Worm (Caenorhabditis elegans): ENCODE results near the gene R02D5.9.

Gene R02D5.9

ce11 chrV:14510746-14511145 lies at the start of gene R02D5.9 (continued):
- TF ChIP-seq Y116A8C.19 (tag; optimal IDR thresholded peaks at IDR 0.05; ENCODE audit: borderline replicate concordance), result no peak
- peak; percentile 50 for TF ChIP-seq nhr-20 (tag; optimal IDR thresholded peaks at IDR 0.05)
- no peak for TF ChIP-seq pqm-1 (tag; optimal IDR thresholded peaks at IDR 0.05)
- TF ChIP-seq fkh-4 (tag; optimal IDR thresholded peaks at IDR 0.05; ENCODE audit: borderline replicate concordance), result no peak
- TF ChIP-seq dsc-1 (tag; optimal IDR thresholded peaks at IDR 0.05), result no peak
- TF ChIP-seq aly-2 (tag; optimal IDR thresholded peaks at IDR 0.05), result no peak
- TF ChIP-seq ama-1 (optimal IDR thresholded peaks at IDR 0.05), result no peak
- TF ChIP-seq dpl-1 (GFP tag; optimal IDR thresholded peaks at IDR 0.05), result no peak
- TF ChIP-seq lin-35 (GFP tag; optimal IDR thresholded peaks at IDR 0.05), result peak in 1 of 2 experiments; percentile 70
- TF ChIP-seq nhr-12 (tag; optimal IDR thresholded peaks at IDR 0.05), result no peak
- TF ChIP-seq fkh-8 (tag; optimal IDR thresholded peaks at IDR 0.05), result no peak
- no peak for TF ChIP-seq nhr-76 (tag; optimal IDR thresholded peaks at IDR 0.05)
- no peak for TF ChIP-seq rnt-1 (tag; optimal IDR thresholded peaks at IDR 0.05)
- TF ChIP-seq irx-1 (tag; optimal IDR thresholded peaks at IDR 0.05), result no peak
- no peak for TF ChIP-seq sptf-1 (tag; optimal IDR thresholded peaks at IDR 0.05)
- no peak for TF ChIP-seq mef-2 (tag; optimal IDR thresholded peaks at IDR 0.05)
- TF ChIP-seq mab-9 (GFP tag; IDR thresholded peaks at IDR 0.05), result no peak
- peak; percentile 87 for TF ChIP-seq lin-14 (GFP tag; optimal IDR thresholded peaks at IDR 0.05)
- no peak for TF ChIP-seq jun-1 (tag; optimal IDR thresholded peaks at IDR 0.05)
- TF ChIP-seq ceh-88 (GFP tag; IDR thresholded peaks at IDR 0.05), result no peak
- TF ChIP-seq nhr-90 (tag; optimal IDR thresholded peaks at IDR 0.05; ENCODE audit: poor library complexity), result no peak
- TF ChIP-seq ceh-90 (tag; optimal IDR thresholded peaks at IDR 0.05), result no peak
- peak; percentile 51 for TF ChIP-seq snu-23 (GFP tag; optimal IDR thresholded peaks at IDR 0.05)
- TF ChIP-seq mdl-1 (tag; optimal IDR thresholded peaks at IDR 0.05), result peak in 1 of 2 experiments; percentile 94
- TF ChIP-seq lin-39 (tag; optimal IDR thresholded peaks at IDR 0.05), result no peak
- TF ChIP-seq ceh-8 (GFP tag; optimal IDR thresholded peaks at IDR 0.05), result no peak
- TF ChIP-seq vab-15 (tag; optimal IDR thresholded peaks at IDR 0.05), result no peak
- TF ChIP-seq nhr-84 (tag; optimal IDR thresholded peaks at IDR 0.05), result no peak
- TF ChIP-seq lin-15B (tag; optimal IDR thresholded peaks at IDR 0.05), result no peak
- TF ChIP-seq elt-3 (tag; optimal IDR thresholded peaks at IDR 0.05), result peak in 4 of 6 experiments; percentile 12 to 87 (median 22)
- TF ChIP-seq sox-4 (tag; optimal IDR thresholded peaks at IDR 0.05), result no peak

DNA sequence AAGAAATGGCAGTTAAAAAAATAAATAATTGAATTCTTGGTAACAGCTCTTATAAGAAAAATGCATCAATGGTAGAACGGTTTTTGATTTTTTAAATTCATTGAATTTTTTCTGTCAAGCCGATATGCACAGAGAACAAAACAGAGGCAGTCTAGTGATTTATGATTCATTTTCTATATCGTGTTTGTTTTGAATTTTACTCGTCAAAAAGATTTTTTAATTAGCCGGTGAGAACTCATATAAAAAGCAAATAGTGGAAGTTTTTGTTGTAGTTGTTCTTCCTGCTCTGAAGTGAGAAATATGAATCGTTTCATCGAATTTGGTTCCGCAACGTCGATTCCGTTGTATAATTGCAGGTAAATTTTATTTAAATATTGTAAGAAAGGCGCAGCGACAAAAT lies 48.4 kb upstream of the R02D5.9 start, which contains the start of gene srt-32:
TSS of gene srt-32 (plus strand) at position 301 of the 400 bp plus-strand sequence.
- TF ChIP-seq zag-1 (tag; optimal IDR thresholded peaks at IDR 0.05), result no peak
- no peak for TF ChIP-seq mef-2 (tag; optimal IDR thresholded peaks at IDR 0.05)
- TF ChIP-seq isw-1 (GFP tag; IDR thresholded peaks at IDR 0.05), result no peak
- TF ChIP-seq nhr-28 (tag; optimal IDR thresholded peaks at IDR 0.05), result no peak
- TF ChIP-seq tlp-1 (tag; optimal IDR thresholded peaks at IDR 0.05), result no peak
- no peak for TF ChIP-seq C16A3.4 (tag; optimal IDR thresholded peaks at IDR 0.05)
- no peak for TF ChIP-seq ceh-63 (GFP tag; optimal IDR thresholded peaks at IDR 0.05)
- TF ChIP-seq xbp-1 (tag; optimal IDR thresholded peaks at IDR 0.05), result no peak
- no peak for TF ChIP-seq ceh-90 (tag; optimal IDR thresholded peaks at IDR 0.05)
- no peak for TF ChIP-seq dpl-1 (GFP tag; optimal IDR thresholded peaks at IDR 0.05)
- no peak for TF ChIP-seq nhr-84 (tag; optimal IDR thresholded peaks at IDR 0.05)
- TF ChIP-seq unc-130 (tag; optimal IDR thresholded peaks at IDR 0.05), result no peak
- no peak for TF ChIP-seq egl-27 (tag; optimal IDR thresholded peaks at IDR 0.05)
- no peak for TF ChIP-seq grh-1 (GFP tag; IDR thresholded peaks at IDR 0.05)
- TF ChIP-seq irx-1 (tag; optimal IDR thresholded peaks at IDR 0.05), result no peak

ce11 chrV:14558757-14559156 lies 47.8 kb upstream of the R02D5.9 start, which contains the start of gene C53A5.9:
Gene C53A5.9, minus strand, starts transcription at chrV:14558857.
- TF ChIP-seq efl-1 (optimal IDR thresholded peaks at IDR 0.05), result no peak
- TF ChIP-seq efl-1 (GFP tag; optimal IDR thresholded peaks at IDR 0.05 in 1 of 2), result peak in 1 of 2 experiments; percentile 14
- TF ChIP-seq unc-30 (tag; optimal IDR thresholded peaks at IDR 0.05), result no peak
- TF ChIP-seq nhr-77 (tag; optimal IDR thresholded peaks at IDR 0.05), result no peak
- no peak for TF ChIP-seq mef-2 (tag; optimal IDR thresholded peaks at IDR 0.05)
- no peak for TF ChIP-seq swsn-7 (tag; optimal IDR thresholded peaks at IDR 0.05)
- TF ChIP-seq C34B4.2 (tag; optimal IDR thresholded peaks at IDR 0.05), result no peak
- TF ChIP-seq aha-1 (tag; optimal IDR thresholded peaks at IDR 0.05), result no peak
